Worm (Caenorhabditis elegans) whole organism, L3 larva: Measurements from ENCODE around the gene clr-1.

Source experiments
- R02D3.7 ChIP-seq: fragments of 150-350 bp; optimal IDR thresholded peaks from 2 replicates; lab custom pipeline; 2014; ENCODE audit warnings: missing biosample characterization, missing genetic modification characterization
- ZK546.5 ChIP-seq: sonication (generic microtip); optimal IDR thresholded peaks from 2 replicates; lab custom pipeline; 2017; ENCODE audit warnings: missing biosample characterization, missing genetic modification characterization
- aly-2 ChIP-seq: fragments of 150-350 bp; optimal IDR thresholded peaks from 2 replicates; lab custom pipeline; 2014; ENCODE audit warnings: missing biosample characterization, missing genetic modification characterization
- ceh-28 ChIP-seq: fragments of 150-350 bp; optimal IDR thresholded peaks from 2 replicates; lab custom pipeline; 2014; ENCODE audit warnings: missing biosample characterization, missing genetic modification reagents, missing genetic modification characterization
- ceh-82 ChIP-seq: fragments of 150-350 bp; optimal IDR thresholded peaks from 2 replicates; lab custom pipeline; 2014; ENCODE audit warnings: missing biosample characterization, missing genetic modification characterization
- ceh-9 ChIP-seq: sonication (generic microtip); optimal IDR thresholded peaks from 2 replicates; lab custom pipeline; 2018; ENCODE audit warnings: missing biosample characterization, missing genetic modification characterization
- daf-12 ChIP-seq: fragments of 150-350 bp; optimal IDR thresholded peaks from 2 replicates; lab custom pipeline; 2014; ENCODE audit warnings: missing biosample characterization, missing genetic modification reagents, missing genetic modification characterization
- egl-27 ChIP-seq: sonication (generic microtip); optimal IDR thresholded peaks from 4 replicates; lab custom pipeline; 2017; ENCODE audit warnings: missing biosample characterization, missing genetic modification reagents, missing genetic modification characterization
- elt-1 ChIP-seq: fragments of 150-350 bp; optimal IDR thresholded peaks from 2 replicates; lab custom pipeline; 2014; ENCODE audit warnings: missing biosample characterization, missing genetic modification characterization
- elt-2 ChIP-seq: sonication (generic microtip); optimal IDR thresholded peaks from 2 replicates; lab custom pipeline; 2016; ENCODE audit warnings: missing genetic modification reagents, mild to moderate bottlenecking, missing genetic modification characterization, missing compliant biosample characterization
- elt-3 ChIP-seq, 3 experiments: fragments of 150-350 bp in 1 of 3; sonication (generic microtip) in 2 of 3; optimal IDR thresholded peaks; 2 replicates in 2 of 3; 4 replicates in 1 of 3; lab custom pipeline; 2014 to 2017; ENCODE audit warnings: missing biosample characterization in 3 of 3, missing genetic modification characterization in 3 of 3
- fkh-2 ChIP-seq: fragments of 150-350 bp; optimal IDR thresholded peaks from 2 replicates; lab custom pipeline; 2014; ENCODE audit warnings: missing biosample characterization, missing genetic modification reagents, missing genetic modification characterization
- hmg-11 ChIP-seq: sonication (generic microtip); optimal IDR thresholded peaks from 2 replicates; lab custom pipeline; 2016; ENCODE audit warnings: missing genetic modification characterization, missing compliant biosample characterization
- jun-1 ChIP-seq: fragments of 150-350 bp; optimal IDR thresholded peaks from 2 replicates; lab custom pipeline; 2014; ENCODE audit warnings: missing biosample characterization, missing genetic modification reagents, missing genetic modification characterization
- lin-15B ChIP-seq: fragments of 150-350 bp; optimal IDR thresholded peaks from 2 replicates; lab custom pipeline; 2014; ENCODE audit warnings: missing biosample characterization, missing genetic modification characterization
- lin-39 ChIP-seq: fragments of 150-350 bp; optimal IDR thresholded peaks from 2 replicates; lab custom pipeline; 2018; ENCODE audit warnings: missing biosample characterization, missing genetic modification reagents, missing genetic modification characterization
- lsy-12 ChIP-seq: sonication (generic microtip); optimal IDR thresholded peaks from 2 replicates; lab custom pipeline; 2016; ENCODE audit warnings: mild to moderate bottlenecking, missing genetic modification characterization, missing compliant biosample characterization
- mml-1 ChIP-seq: fragments of 150-350 bp; sonication (generic microtip); optimal IDR thresholded peaks from 3 replicates; lab custom pipeline; 2014; ENCODE audit warnings: missing biosample characterization, missing genetic modification characterization
- nfya-1 ChIP-seq: sonication (generic microtip); optimal IDR thresholded peaks from 2 replicates; lab custom pipeline; 2017; ENCODE audit warnings: missing genetic modification characterization, mild to moderate bottlenecking, missing compliant biosample characterization, antibody characterized with exemption, moderate library complexity; ENCODE audit not compliant: insufficient read depth
- nhr-11 ChIP-seq: fragments of 150-350 bp; optimal IDR thresholded peaks from 2 replicates; lab custom pipeline; 2014; ENCODE audit warnings: missing biosample characterization, missing genetic modification characterization
- nhr-12 ChIP-seq: fragments of 150-350 bp; optimal IDR thresholded peaks from 2 replicates; lab custom pipeline; 2014; ENCODE audit warnings: missing biosample characterization, missing genetic modification characterization
- nhr-23 ChIP-seq: fragments of 150-350 bp; optimal IDR thresholded peaks from 2 replicates; lab custom pipeline; 2014; ENCODE audit warnings: missing biosample characterization, missing genetic modification reagents, missing genetic modification characterization
- nhr-237 ChIP-seq: fragments of 150-350 bp; optimal IDR thresholded peaks from 2 replicates; lab custom pipeline; 2014; ENCODE audit warnings: missing biosample characterization, missing genetic modification characterization
- nhr-25 ChIP-seq: sonication (generic microtip); optimal IDR thresholded peaks from 2 replicates; lab custom pipeline; 2017; ENCODE audit warnings: missing biosample characterization, missing genetic modification characterization
- nhr-28 ChIP-seq: fragments of 150-350 bp; optimal IDR thresholded peaks from 2 replicates; lab custom pipeline; 2014; ENCODE audit warnings: missing biosample characterization, missing genetic modification characterization
- nhr-76 ChIP-seq: fragments of 150-350 bp; sonication (generic microtip); optimal IDR thresholded peaks from 5 replicates; lab custom pipeline; 2014; ENCODE audit warnings: missing biosample characterization, missing genetic modification characterization
- pha-4 ChIP-seq: fragments of 150-350 bp; optimal IDR thresholded peaks from 2 replicates; lab custom pipeline; 2014; ENCODE audit warnings: missing biosample characterization, missing genetic modification reagents, missing genetic modification characterization
- pqm-1 ChIP-seq: fragments of 150-350 bp; optimal IDR thresholded peaks from 2 replicates; lab custom pipeline; 2017; ENCODE audit warnings: missing biosample characterization, missing genetic modification characterization, inconsistent platforms
- skn-1 ChIP-seq: fragments of 150-350 bp; optimal IDR thresholded peaks from 2 replicates; lab custom pipeline; 2014; ENCODE audit warnings: missing biosample characterization, missing genetic modification characterization
- tbx-2 ChIP-seq: sonication (generic microtip); optimal IDR thresholded peaks from 2 replicates; lab custom pipeline; 2016; ENCODE audit warnings: mild to moderate bottlenecking, missing genetic modification characterization, missing compliant biosample characterization
- unc-39 ChIP-seq: sonication (generic microtip); optimal IDR thresholded peaks from 4 replicates; lab custom pipeline; 2017; ENCODE audit warnings: missing biosample characterization, missing genetic modification characterization
- unc-62 ChIP-seq: fragments of 150-350 bp; sonication (generic microtip); optimal IDR thresholded peaks from 4 replicates; lab custom pipeline; 2014; ENCODE audit warnings: missing biosample characterization, missing genetic modification reagents, missing genetic modification characterization
- zag-1 ChIP-seq: fragments of 150-350 bp; optimal IDR thresholded peaks from 2 replicates; lab custom pipeline; 2014; ENCODE audit warnings: missing biosample characterization, missing genetic modification characterization
- ztf-11 ChIP-seq: fragments of 150-350 bp; optimal IDR thresholded peaks from 2 replicates; lab custom pipeline; 2014; ENCODE audit warnings: missing biosample characterization, missing genetic modification characterization
- ztf-4 ChIP-seq: fragments of 150-350 bp; optimal IDR thresholded peaks from 2 replicates; lab custom pipeline; 2014; ENCODE audit warnings: missing biosample characterization, missing genetic modification characterization

The clr-1 gene

ce11 chrII:5497541-5497940 lies 31.4 kb downstream of the clr-1 start:
- TF ChIP-seq aly-2 (tag; lab: Kevin White, UChicago) (no peak), ceh-82 (tag; lab: Kevin White, UChicago) (no peak), jun-1 (no peak), R02D3.7 (no peak), hmg-11 (tag; lab: Kevin White, UChicago) (no peak), nhr-25 (no peak), nhr-76 (no peak), elt-3 (tag; optimal IDR thresholded peaks at IDR 0.05; lab: Kevin White, UChicago) (no peak), unc-62 (GFP tag; lab: Kevin White, UChicago) (no peak), ztf-4 (no peak), mml-1 (tag; lab: Kevin White, UChicago) (no peak)

ce11 chrII:5498156-5498739 lies 32.1 kb downstream of the clr-1 start, which contains the start of the genes suex-1 and F12A10.9:
Gene suex-1, minus strand, starts transcription at chrII:5498256.
Gene F12A10.9, plus strand, starts transcription at chrII:5498689.
- no peak for TF ChIP-seq lin-15B (tag; lab: Kevin White, UChicago)
- TF ChIP-seq ZK546.5 (tag; lab: Kevin White, UChicago): no peak
- no peak for TF ChIP-seq unc-39 (tag; lab: Kevin White, UChicago)
- no peak for TF ChIP-seq ceh-9 (tag; lab: Kevin White, UChicago)
- TF ChIP-seq pha-4 (tag; lab: Kevin White, UChicago): no peak
- no peak for TF ChIP-seq ceh-28
- no peak for TF ChIP-seq mml-1 (tag; lab: Kevin White, UChicago)
- no peak for TF ChIP-seq lsy-12 (tag; lab: Kevin White, UChicago)
- TF ChIP-seq nhr-12: no peak
- TF ChIP-seq ztf-11 (tag; lab: Kevin White, UChicago): no peak
- no peak for TF ChIP-seq nhr-11
- no peak for TF ChIP-seq unc-62 (GFP tag; lab: Kevin White, UChicago)
- no peak for TF ChIP-seq nhr-237
- TF ChIP-seq zag-1: no peak
- TF ChIP-seq ztf-4: no peak
- no peak for TF ChIP-seq daf-12
- no peak for TF ChIP-seq lin-39 (tag; lab: Kevin White, UChicago)
- no peak for TF ChIP-seq elt-2
- TF ChIP-seq fkh-2: no peak
- TF ChIP-seq, all 47 proteins: peak for 0

- TF ChIP-seq pqm-1 (tag; lab: Kevin White, UChicago) (no peak), tbx-2 (no peak), lsy-12 (tag; lab: Kevin White, UChicago) (no peak), ceh-28 (no peak), nhr-28 (tag; lab: Kevin White, UChicago) (no peak), fkh-2 (no peak), daf-12 (no peak), aly-2 (tag; lab: Kevin White, UChicago) (no peak), nfya-1 (no peak), nhr-237 (no peak), egl-27 (tag; lab: Kevin White, UChicago) (no peak), zag-1 (no peak), R02D3.7 (no peak), nhr-23 (tag; lab: Kevin White, UChicago) (no peak), lin-39 (tag; lab: Kevin White, UChicago) (no peak)
These were observed 34.3 kb downstream of the clr-1 start, which contains the start of gene fzy-1 for ce11 chrII:5500470-5500869. Gene fzy-1, plus strand, starts transcription at chrII:5500770.

ce11 chrII:5500986-5501657 lies 35.0 kb downstream of the clr-1 start, which contains the start of gene F12A10.8:
Gene F12A10.8, minus strand, starts transcription at chrII:5501064.
- TF ChIP-seq elt-2 (peak; percentile 13), skn-1 (tag; lab: Kevin White, UChicago) (no peak), lsy-12 (tag; lab: Kevin White, UChicago) (no peak), lin-39 (tag; lab: Kevin White, UChicago) (peak; percentile 37), jun-1 (no peak), elt-1 (tag; lab: Kevin White, UChicago) (peak; percentile 5), zag-1 (no peak), nfya-1 (peak; percentile 44), lin-15B (tag; lab: Kevin White, UChicago) (peak; percentile 76)
- TF ChIP-seq, all 47 proteins: peak for 5
